Worm (Caenorhabditis elegans) whole organism, L3 larva: Measurements from ENCODE around the gene F54D5.9.

Experiments
- elt-1 ChIP-seq: fragments of 150-350 bp; optimal IDR thresholded peaks from 2 replicates; lab custom pipeline; 2014; ENCODE audit warnings: missing biosample characterization, missing genetic modification characterization
- jun-1 ChIP-seq: fragments of 150-350 bp; optimal IDR thresholded peaks from 2 replicates; lab custom pipeline; 2014; ENCODE audit warnings: missing biosample characterization, missing genetic modification reagents, missing genetic modification characterization
- nhr-11 ChIP-seq: fragments of 150-350 bp; optimal IDR thresholded peaks from 2 replicates; lab custom pipeline; 2014; ENCODE audit warnings: missing biosample characterization, missing genetic modification characterization
- nhr-12 ChIP-seq: fragments of 150-350 bp; optimal IDR thresholded peaks from 2 replicates; lab custom pipeline; 2014; ENCODE audit warnings: missing biosample characterization, missing genetic modification characterization
- nhr-28 ChIP-seq: fragments of 150-350 bp; optimal IDR thresholded peaks from 2 replicates; lab custom pipeline; 2014; ENCODE audit warnings: missing biosample characterization, missing genetic modification characterization
- sea-2 ChIP-seq: fragments of 150-350 bp; sonication (generic microtip); optimal IDR thresholded peaks from 4 replicates; lab custom pipeline; 2014; ENCODE audit warnings: missing biosample characterization, missing genetic modification reagents, missing genetic modification characterization
- skn-1 ChIP-seq: fragments of 150-350 bp; optimal IDR thresholded peaks from 2 replicates; lab custom pipeline; 2014; ENCODE audit warnings: missing biosample characterization, missing genetic modification characterization

ce11 chrII:11591558-11591957 is 46.9 kb upstream of the F54D5.9 start:
- no peak for TF ChIP-seq sea-2 (GFP tag; lab: Kevin White, UChicago)
- no peak for TF ChIP-seq nhr-11 (tag; lab: Kevin White, UChicago)
- no peak for TF ChIP-seq elt-1 (tag; lab: Kevin White, UChicago)
- TF ChIP-seq nhr-28: no peak
- TF ChIP-seq jun-1: no peak
- TF ChIP-seq skn-1 (tag; lab: Kevin White, UChicago): no peak
- TF ChIP-seq nhr-12 (tag; lab: Kevin White, UChicago): no peak
